Worm (Caenorhabditis elegans) whole organism, L4 larva: ENCODE data around the gene sel-7.

Experiments used
- D1046.2 ChIP-seq: fragments of 200-800 bp; sonication (Bioruptor generic); IDR thresholded peaks from 2 replicates; pipeline ENCODE4 v1.3.6; 2022; ENCODE audit warnings: missing genetic modification characterization, missing compliant biosample characterization
- F44E2.7 ChIP-seq: fragments of 200-800 bp; sonication (Bioruptor generic); IDR thresholded peaks from 2 replicates; pipeline ENCODE4 v2.1.2; 2022; ENCODE audit warnings: missing genetic modification characterization, missing compliant biosample characterization
- F49E8.2 ChIP-seq: sonication (generic microtip); optimal IDR thresholded peaks from 2 replicates; lab custom pipeline; 2016; ENCODE audit warnings: missing compliant biosample characterization, mild to moderate bottlenecking, missing genetic modification characterization, borderline replicate concordance
- T20F7.1 ChIP-seq: fragments of 200-800 bp; sonication (Bioruptor generic); optimal IDR thresholded peaks from 2 replicates; lab custom pipeline; 2018; ENCODE audit warnings: mild to moderate bottlenecking, missing genetic modification characterization, missing compliant biosample characterization
- T26A8.4 ChIP-seq: fragments of 200-800 bp; sonication (Bioruptor generic); IDR thresholded peaks from 2 replicates; pipeline ENCODE4 v1.3.6; 2022; ENCODE audit warnings: missing genetic modification characterization, missing compliant biosample characterization
- Y48G9A.11 ChIP-seq: fragments of 200-800 bp; sonication (Bioruptor generic); IDR thresholded peaks from 2 replicates; pipeline ENCODE4 v1.3.6; 2022; ENCODE audit warnings: missing genetic modification reagents, missing genetic modification characterization, missing compliant biosample characterization
- Y5F2A.4 ChIP-seq: fragments of 200-800 bp; sonication (Bioruptor generic); optimal IDR thresholded peaks from 2 replicates; lab custom pipeline; 2018; ENCODE audit warnings: mild to moderate bottlenecking, missing genetic modification characterization, missing compliant biosample characterization
- aha-1 ChIP-seq: fragments of 150-350 bp; peaks from one replicate; lab custom pipeline; 2014; ENCODE audit warnings: missing biosample characterization, missing genetic modification characterization
- aly-2 ChIP-seq: sonication (generic microtip); optimal IDR thresholded peaks from 2 replicates; lab custom pipeline; 2018; ENCODE audit warnings: missing biosample characterization, missing genetic modification characterization
- ama-1 ChIP-seq: fragments of 150-350 bp; optimal IDR thresholded peaks from 2 replicates; lab custom pipeline; 2014; ENCODE audit warnings: inconsistent platforms, mixed read lengths
- attf-4 ChIP-seq: sonication (generic microtip); optimal IDR thresholded peaks from 3 replicates; lab custom pipeline; 2017; ENCODE audit warnings: missing biosample characterization, missing genetic modification characterization
- ceh-20 ChIP-seq: fragments of 200-800 bp; sonication (Bioruptor generic); IDR thresholded peaks from 2 replicates; pipeline ENCODE4 v1.3.6; 2022; ENCODE audit warnings: missing genetic modification reagents, missing genetic modification characterization, missing compliant biosample characterization
- ceh-62 ChIP-seq: sonication (generic microtip); optimal IDR thresholded peaks from 2 replicates; lab custom pipeline; 2017; ENCODE audit warnings: missing biosample characterization, missing genetic modification characterization
- ceh-82 ChIP-seq: sonication (generic microtip); optimal IDR thresholded peaks from 2 replicates; lab custom pipeline; 2017; ENCODE audit warnings: missing biosample characterization, missing genetic modification characterization
- ces-1 ChIP-seq: fragments of 150-350 bp; sonication (generic microtip); optimal IDR thresholded peaks from 4 replicates; lab custom pipeline; 2014; ENCODE audit warnings: missing biosample characterization, missing genetic modification reagents, missing genetic modification characterization
- daf-12 ChIP-seq: fragments of 150-350 bp; optimal IDR thresholded peaks from 2 replicates; lab custom pipeline; 2014; ENCODE audit warnings: missing biosample characterization, missing genetic modification reagents, missing genetic modification characterization
- daf-16 ChIP-seq, 3 experiments: sonication (generic microtip); optimal IDR thresholded peaks; 2 replicates each; lab custom pipeline; 2016 to 2017; ENCODE audit warnings: missing genetic modification characterization in 3 of 3, missing genetic modification reagents in 3 of 3, mild to moderate bottlenecking in 2 of 3, missing compliant biosample characterization in 2 of 3, missing biosample characterization in 1 of 3, moderate library complexity in 1 of 3
- dmd-6 ChIP-seq: fragments of 200-800 bp; sonication (Bioruptor generic); IDR thresholded peaks from 2 replicates; pipeline ENCODE4 v1.3.6; 2022; ENCODE audit warnings: missing genetic modification reagents, missing genetic modification characterization, missing compliant biosample characterization
- duxl-1 ChIP-seq: sonication (generic microtip); optimal IDR thresholded peaks from 2 replicates; lab custom pipeline; 2016; ENCODE audit warnings: mild to moderate bottlenecking, missing genetic modification characterization, moderate library complexity, missing compliant biosample characterization; ENCODE audit not compliant: poor library complexity
- dve-1 ChIP-seq: sonication (generic microtip); optimal IDR thresholded peaks from 2 replicates; lab custom pipeline; 2017; ENCODE audit warnings: antibody characterized with exemption, mild to moderate bottlenecking, missing genetic modification characterization, missing compliant biosample characterization; ENCODE audit not compliant: insufficient read depth
- gei-8 ChIP-seq: fragments of 200-800 bp; sonication (Bioruptor generic); optimal IDR thresholded peaks from 2 replicates; lab custom pipeline; 2018; ENCODE audit warnings: mild to moderate bottlenecking, missing genetic modification characterization, missing compliant biosample characterization
- hif-1 ChIP-seq, 2 experiments: sonication (generic microtip); optimal IDR thresholded peaks; 2 replicates each; lab custom pipeline; 2016 to 2017; ENCODE audit warnings: missing compliant biosample characterization in 2 of 2, missing genetic modification characterization in 2 of 2, missing genetic modification reagents in 2 of 2, missing genotype in 2 of 2, mild to moderate bottlenecking in 1 of 2
- hlh-11 ChIP-seq: fragments of 200-800 bp; sonication (Bioruptor generic); optimal IDR thresholded peaks from 2 replicates; lab custom pipeline; 2018; ENCODE audit warnings: mild to moderate bottlenecking, missing genetic modification characterization, missing compliant biosample characterization
- jun-1 ChIP-seq: fragments of 150-350 bp; optimal IDR thresholded peaks from 2 replicates; lab custom pipeline; 2014; ENCODE audit warnings: missing biosample characterization, missing genetic modification reagents, missing genetic modification characterization
- lin-13 ChIP-seq: fragments of 150-350 bp; optimal IDR thresholded peaks from 2 replicates; lab custom pipeline; 2014; ENCODE audit warnings: missing biosample characterization, missing genetic modification reagents, missing genetic modification characterization
- lin-15B ChIP-seq: fragments of 150-350 bp; sonication (generic microtip); optimal IDR thresholded peaks from 3 replicates; lab custom pipeline; 2014; ENCODE audit warnings: missing biosample characterization, missing genetic modification characterization
- lin-38 ChIP-seq: fragments of 200-800 bp; sonication (Bioruptor generic); IDR thresholded peaks from 2 replicates; pipeline ENCODE4 v1.3.6; 2022; ENCODE audit warnings: missing genetic modification reagents, missing genetic modification characterization, missing compliant biosample characterization
- lsy-2 ChIP-seq, 2 experiments: fragments of 150-350 bp in 1 of 2; sonication (generic microtip) in 1 of 2; optimal IDR thresholded peaks; 2 replicates each; lab custom pipeline; 2014 to 2017; ENCODE audit warnings: missing biosample characterization in 2 of 2, missing genetic modification characterization in 2 of 2
- mdl-1 ChIP-seq, 2 experiments: fragments of 150-350 bp in 1 of 2; sonication (generic microtip) in 1 of 2; optimal IDR thresholded peaks; 2 replicates each; lab custom pipeline; 2014 to 2017; ENCODE audit warnings: missing biosample characterization in 2 of 2, missing genetic modification characterization in 2 of 2
- mxl-2 ChIP-seq: fragments of 200-800 bp; sonication (Bioruptor generic); conservative IDR thresholded peaks from 2 replicates; pipeline ENCODE4 v1.3.6; 2022; ENCODE audit warnings: missing genetic modification reagents, missing genetic modification characterization, missing compliant biosample characterization
- nhr-10 ChIP-seq: fragments of 150-350 bp; optimal IDR thresholded peaks from 2 replicates; lab custom pipeline; 2014; ENCODE audit warnings: missing biosample characterization, missing genetic modification characterization
- nhr-11 ChIP-seq: fragments of 150-350 bp; optimal IDR thresholded peaks from 2 replicates; lab custom pipeline; 2014; ENCODE audit warnings: missing biosample characterization, missing genetic modification characterization
- nhr-237 ChIP-seq: sonication (generic microtip); optimal IDR thresholded peaks from 2 replicates; lab custom pipeline; 2017; ENCODE audit warnings: missing biosample characterization, missing genetic modification characterization
- nhr-42 ChIP-seq: fragments of 200-800 bp; sonication (Bioruptor generic); IDR thresholded peaks from 2 replicates; pipeline ENCODE4 v1.3.6; 2022; ENCODE audit warnings: missing genetic modification characterization, missing compliant biosample characterization
- nhr-48 ChIP-seq: sonication (generic microtip); optimal IDR thresholded peaks from 2 replicates; lab custom pipeline; 2016; ENCODE audit warnings: mild to moderate bottlenecking, missing genetic modification characterization, missing compliant biosample characterization
- nhr-76 ChIP-seq: fragments of 150-350 bp; optimal IDR thresholded peaks from 2 replicates; lab custom pipeline; 2014; ENCODE audit warnings: missing biosample characterization, missing genetic modification characterization
- php-3 ChIP-seq: fragments of 200-800 bp; sonication (Bioruptor generic); IDR thresholded peaks from 2 replicates; pipeline ENCODE4 v1.3.6; 2022; ENCODE audit warnings: missing genetic modification reagents, missing genetic modification characterization, missing compliant biosample characterization
- pqm-1 ChIP-seq: sonication (generic microtip); optimal IDR thresholded peaks from 2 replicates; lab custom pipeline; 2017; ENCODE audit warnings: missing biosample characterization, missing genetic modification characterization
- rbr-2 ChIP-seq: sonication (generic microtip); optimal IDR thresholded peaks from 2 replicates; lab custom pipeline; 2016; ENCODE audit warnings: missing genotype, missing genetic modification characterization, missing compliant biosample characterization
- set-16 ChIP-seq: fragments of 200-800 bp; sonication (Bioruptor generic); IDR thresholded peaks from 2 replicates; pipeline ENCODE4 v1.3.6; 2022; ENCODE audit warnings: missing genetic modification reagents, missing genetic modification characterization, missing compliant biosample characterization
- snpc-1.2 ChIP-seq: fragments of 200-800 bp; sonication (Bioruptor generic); IDR thresholded peaks from 2 replicates; pipeline ENCODE4 v1.3.6; 2022; ENCODE audit warnings: missing genetic modification reagents, missing genetic modification characterization, missing compliant biosample characterization
- unc-39 ChIP-seq: sonication (generic microtip); optimal IDR thresholded peaks from 2 replicates; lab custom pipeline; 2017; ENCODE audit warnings: missing biosample characterization, missing genetic modification characterization
- unc-62 ChIP-seq, 3 experiments: fragments of 150-350 bp in 1 of 3; sonication (generic microtip); optimal IDR thresholded peaks in 2 of 3; peaks in 1 of 3; 1 replicate in 1 of 3; 2 replicates in 2 of 3; lab custom pipeline; 2014 to 2017; ENCODE audit warnings: missing biosample characterization in 3 of 3, missing genetic modification characterization in 3 of 3, missing genetic modification reagents in 3 of 3, missing genotype in 1 of 3
- zfp-3 ChIP-seq: fragments of 200-800 bp; sonication (Bioruptor generic); conservative IDR thresholded peaks from 2 replicates; pipeline ENCODE4 v1.3.6; 2022; ENCODE audit warnings: missing genetic modification reagents, missing genetic modification characterization, missing compliant biosample characterization
- zip-2 ChIP-seq: fragments of 150-350 bp; optimal IDR thresholded peaks from 2 replicates; lab custom pipeline; 2014; ENCODE audit warnings: missing biosample characterization, missing genetic modification characterization

Gene sel-7

ce11 chrX:14312416-14312815 is 27.9 kb downstream of the sel-7 start (continued):
- TF ChIP-seq zip-2 (tag; lab: Kevin White, UChicago) (peak; percentile 34), dmd-6 (GFP tag; lab: Robert Waterston, UW) (peak; percentile 60), hif-1 (tag; optimal IDR thresholded peaks at IDR 0.05; lab: Kevin White, UChicago) (peak in 1 of 2 experiments; percentile 54), php-3 (GFP tag; lab: Robert Waterston, UW) (no peak), zfp-3 (GFP tag; lab: Robert Waterston, UW) (no peak), hlh-11 (tag; lab: Kevin White, UChicago) (peak; percentile 93), rbr-2 (tag; lab: Kevin White, UChicago) (peak; percentile 83), ces-1 (no peak), jun-1 (tag; lab: Kevin White, UChicago) (peak; percentile 3), aly-2 (no peak), D1046.2 (GFP tag; lab: Robert Waterston, UW) (no peak), nhr-76 (tag; lab: Kevin White, UChicago) (no peak), snpc-1.2 (GFP tag; lab: Robert Waterston, UW) (no peak), ceh-20 (no peak), ama-1 (no peak), lsy-2 (tag; optimal IDR thresholded peaks at IDR 0.05; lab: Kevin White, UChicago) (peak; percentile 89 to 95), Y48G9A.11 (GFP tag; lab: Robert Waterston, UW) (no peak), lin-13 (GFP tag; lab: Kevin White, UChicago) (peak; percentile 98), lin-38 (GFP tag; lab: Robert Waterston, UW) (peak; percentile 42), unc-62 (GFP tag; optimal IDR thresholded peaks at IDR 0.05 in 1 of 2; lab: Kevin White, UChicago) (peak in 1 of 2 experiments; percentile 98), unc-62 (tag; optimal IDR thresholded peaks at IDR 0.05; lab: Kevin White, UChicago) (no peak), dve-1 (tag; lab: Kevin White, UChicago) (peak; percentile 78), mxl-2 (GFP tag; lab: Robert Waterston, UW) (no peak), gei-8 (no peak), F49E8.2 (tag; lab: Kevin White, UChicago) (no peak), mdl-1 (tag; optimal IDR thresholded peaks at IDR 0.05; lab: Kevin White, UChicago) (peak in 1 of 2 experiments; percentile 73), Y5F2A.4 (no peak), set-16 (GFP tag; lab: Robert Waterston, UW) (no peak), daf-16 (GFP tag; optimal IDR thresholded peaks at IDR 0.05; lab: Kevin White, UChicago) (peak; percentile 8 to 22), daf-16 (tag; optimal IDR thresholded peaks at IDR 0.05; lab: Kevin White, UChicago) (peak; percentile 67), nhr-10 (tag; lab: Kevin White, UChicago) (peak; percentile 15), nhr-237 (no peak), nhr-48 (tag; lab: Kevin White, UChicago) (peak; percentile 48)

- no peak for TF ChIP-seq unc-39
- no peak for TF ChIP-seq aha-1
- no peak for TF ChIP-seq ceh-62 (tag; lab: Kevin White, UChicago)
- no peak for TF ChIP-seq T26A8.4 (GFP tag; lab: Robert Waterston, UW)
- TF ChIP-seq duxl-1 (tag; lab: Kevin White, UChicago), result no peak
- TF ChIP-seq ceh-82 (tag; lab: Kevin White, UChicago), result no peak
- TF ChIP-seq F44E2.7, result no peak
- no peak for TF ChIP-seq nhr-11 (tag; lab: Kevin White, UChicago)
- TF ChIP-seq attf-4, result no peak
- no peak for TF ChIP-seq lin-15B
- no peak for TF ChIP-seq T20F7.1 (GFP tag; lab: Kevin White, UChicago)
- TF ChIP-seq nhr-42, result no peak
- no peak for TF ChIP-seq pqm-1 (tag; lab: Kevin White, UChicago)
- no peak for TF ChIP-seq lin-38 (GFP tag; lab: Robert Waterston, UW)
- no peak for TF ChIP-seq daf-12
- no peak for TF ChIP-seq nhr-237
- TF ChIP-seq, all 104 proteins: peak for 0
These were observed 28.7 kb downstream of the sel-7 start, which contains the start of gene mgrn-1 for ce11 chrX:14311583-14311982. TSS of gene mgrn-1 (minus strand) at chrX:14311683.
